Fruit fly (Drosophila melanogaster) whole organism, embryonic: Measurements from ENCODE around the gene Pino.

Source experiments
- ATbp ChIP-seq: fragments of 200-800 bp; sonication (Bioruptor generic); optimal IDR thresholded peaks from 2 replicates; lab custom pipeline; 2017; ENCODE audit warnings: missing biosample characterization, mild to moderate bottlenecking, missing genetic modification characterization, missing genetic modification reagents
- B-H1 ChIP-seq: fragments of 200-800 bp; sonication (Bioruptor generic); IDR thresholded peaks from 3 replicates; pipeline ENCODE4 v1.3.6; 2022; ENCODE audit warnings: missing biosample characterization, missing genetic modification characterization
- Bdp1 ChIP-seq: fragments of 200-800 bp; sonication (Bioruptor generic); optimal IDR thresholded peaks from 3 replicates; lab custom pipeline; 2016; ENCODE audit warnings: missing biosample characterization, missing genetic modification characterization
- CG10321 ChIP-seq: fragments of 200-800 bp; sonication (Bioruptor generic); IDR thresholded peaks from 2 replicates; pipeline ENCODE4 v1.3.6; 2022; ENCODE audit warnings: missing biosample characterization, missing genetic modification characterization
- CG10462 ChIP-seq: fragments of 200-800 bp; sonication (Bioruptor generic); optimal IDR thresholded peaks from 2 replicates; lab custom pipeline; 2016; ENCODE audit warnings: missing biosample characterization, missing genetic modification characterization
- CG13424 ChIP-seq: fragments of 200-800 bp; sonication (Bioruptor generic); optimal IDR thresholded peaks from 2 replicates; lab custom pipeline; 2019; ENCODE audit warnings: missing biosample characterization, mild to moderate bottlenecking, missing genetic modification characterization, moderate library complexity
- CG14014 ChIP-seq: fragments of 200-800 bp; sonication (Bioruptor generic); IDR thresholded peaks from 2 replicates; pipeline ENCODE4 v1.3.6; 2022; ENCODE audit warnings: missing biosample characterization, missing genetic modification characterization
- CG14441 ChIP-seq: fragments of 200-800 bp; sonication (Bioruptor generic); IDR thresholded peaks from 2 replicates; pipeline ENCODE4 v1.3.6; 2022; ENCODE audit warnings: missing biosample characterization, missing genetic modification characterization
- CG14710 ChIP-seq: fragments of 200-800 bp; sonication (Bioruptor generic); optimal IDR thresholded peaks from 3 replicates; lab custom pipeline; 2019; ENCODE audit warnings: missing biosample characterization, mild to moderate bottlenecking, missing genetic modification characterization, moderate library complexity
- CG2889 ChIP-seq: fragments of 200-800 bp; sonication (Bioruptor generic); IDR thresholded peaks from 3 replicates; pipeline ENCODE4 v1.3.6; 2022; ENCODE audit warnings: missing biosample characterization, missing genetic modification characterization
- CG31224 ChIP-seq: fragments of 200-800 bp; sonication (Bioruptor generic); IDR thresholded peaks from 2 replicates; pipeline ENCODE4 v1.3.6; 2022; ENCODE audit warnings: missing biosample characterization, missing genetic modification characterization
- CG33557 ChIP-seq: fragments of 200-800 bp; sonication (Bioruptor generic); optimal IDR thresholded peaks from 2 replicates; lab custom pipeline; 2019; ENCODE audit warnings: missing biosample characterization, mild to moderate bottlenecking, missing genetic modification characterization, moderate library complexity
- CG34422 ChIP-seq: fragments of 200-800 bp; sonication (Bioruptor generic); IDR thresholded peaks from 3 replicates; pipeline ENCODE4 v1.3.6; 2022; ENCODE audit warnings: missing biosample characterization, missing genetic modification characterization
- CG42726 ChIP-seq: fragments of 200-800 bp; sonication (Bioruptor generic); IDR thresholded peaks from 2 replicates; pipeline ENCODE4 v1.3.6; 2022; ENCODE audit warnings: missing biosample characterization, missing genetic modification characterization; ENCODE audit not compliant: partially characterized antibody
- CG6272 ChIP-seq: fragments of 200-800 bp; sonication (Bioruptor generic); IDR thresholded peaks from 2 replicates; pipeline ENCODE4 v1.3.6; 2022; ENCODE audit warnings: missing biosample characterization, missing genetic modification characterization
- CG6813 ChIP-seq: fragments of 200-800 bp; sonication (Bioruptor generic); optimal IDR thresholded peaks from 2 replicates; lab custom pipeline; 2017; ENCODE audit warnings: missing biosample characterization, missing genetic modification characterization, mild to moderate bottlenecking, moderate library complexity, missing genetic modification reagents
- CG7271 ChIP-seq: fragments of 200-800 bp; sonication (Bioruptor generic); optimal IDR thresholded peaks from 2 replicates; lab custom pipeline; 2018; ENCODE audit warnings: missing biosample characterization, mild to moderate bottlenecking, missing genetic modification characterization, moderate library complexity
- CG7745 ChIP-seq: fragments of 200-800 bp; sonication (Bioruptor generic); optimal IDR thresholded peaks from 2 replicates; lab custom pipeline; 2018; ENCODE audit warnings: missing biosample characterization, mild to moderate bottlenecking, missing genetic modification characterization, moderate library complexity
- CG7839 ChIP-seq: fragments of 200-800 bp; sonication (Bioruptor generic); optimal IDR thresholded peaks from 3 replicates; lab custom pipeline; 2018; ENCODE audit warnings: missing biosample characterization, mild to moderate bottlenecking, missing genetic modification characterization, moderate library complexity
- CG7987 ChIP-seq: fragments of 200-800 bp; sonication (Bioruptor generic); optimal IDR thresholded peaks from 2 replicates; lab custom pipeline; 2018; ENCODE audit warnings: missing biosample characterization, mild to moderate bottlenecking, missing genetic modification characterization, moderate library complexity
- CG8089 ChIP-seq: fragments of 200-800 bp; sonication (Bioruptor generic); optimal IDR thresholded peaks from 3 replicates; lab custom pipeline; 2016; ENCODE audit warnings: missing biosample characterization, missing genetic modification characterization
- CG8281 ChIP-seq: fragments of 200-800 bp; sonication (Bioruptor generic); optimal IDR thresholded peaks from 2 replicates; lab custom pipeline; 2018; ENCODE audit warnings: missing biosample characterization, mild to moderate bottlenecking, missing genetic modification characterization, moderate library complexity
- Camta ChIP-seq: fragments of 200-800 bp; sonication (Bioruptor generic); optimal IDR thresholded peaks from 2 replicates; lab custom pipeline; 2016; ENCODE audit warnings: missing biosample characterization, missing genetic modification characterization
- D ChIP-seq, 2 experiments: fragments of 200-800 bp in 1 of 2; fragments of >200 bp in 1 of 2; sonication (Bioruptor generic) in 1 of 2; optimal IDR thresholded peaks; 2 replicates in 1 of 2; 3 replicates in 1 of 2; lab custom pipeline; 2017; ENCODE audit warnings: mild to moderate bottlenecking in 1 of 2, missing biosample characterization in 1 of 2, missing genetic modification characterization in 1 of 2, missing genetic modification reagents in 1 of 2
- Dll ChIP-seq: fragments of 200-800 bp; sonication (Bioruptor generic); IDR thresholded peaks from 4 replicates; pipeline ENCODE4 v1.3.6; 2022; ENCODE audit warnings: missing biosample characterization, missing genetic modification characterization; ENCODE audit not compliant: partially characterized antibody
- HHEX ChIP-seq: fragments of 200-800 bp; sonication (Bioruptor generic); optimal IDR thresholded peaks from 3 replicates; lab custom pipeline; 2017; ENCODE audit warnings: missing biosample characterization, mild to moderate bottlenecking, missing genetic modification characterization, missing genetic modification reagents
- Jarid2 ChIP-seq: fragments of 200-800 bp; sonication (Bioruptor generic); optimal IDR thresholded peaks from 3 replicates; lab custom pipeline; 2017; ENCODE audit warnings: mild to moderate bottlenecking, missing biosample characterization, missing genetic modification reagents, missing genetic modification characterization
- NK7.1 ChIP-seq: fragments of 200-800 bp; sonication (Bioruptor generic); optimal IDR thresholded peaks from 3 replicates; lab custom pipeline; 2016; ENCODE audit warnings: missing biosample characterization, missing genetic modification characterization
- Nf-YC ChIP-seq: fragments of 200-800 bp; optimal IDR thresholded peaks from 3 replicates; lab custom pipeline; 2019; ENCODE audit warnings: missing biosample characterization, mild to moderate bottlenecking, missing genetic modification characterization, moderate library complexity
- NfI ChIP-seq: fragments of 200-800 bp; sonication (Bioruptor generic); optimal IDR thresholded peaks from 3 replicates; lab custom pipeline; 2018; ENCODE audit warnings: missing biosample characterization, mild to moderate bottlenecking, missing genetic modification characterization, moderate library complexity
- aop ChIP-seq: fragments of 200-800 bp; sonication (Bioruptor generic); IDR thresholded peaks from 2 replicates; pipeline ENCODE4 v1.3.6; 2022; ENCODE audit warnings: missing biosample characterization, missing genetic modification characterization
- caup ChIP-seq: fragments of 200-800 bp; sonication (Bioruptor generic); optimal IDR thresholded peaks from 3 replicates; lab custom pipeline; 2017; ENCODE audit warnings: missing biosample characterization, mild to moderate bottlenecking, missing genetic modification characterization, moderate library complexity; ENCODE audit not compliant: severe bottlenecking
- chinmo ChIP-seq: fragments of 200-800 bp; sonication (Bioruptor generic); IDR thresholded peaks from 4 replicates; pipeline ENCODE4 v1.3.6; 2022; ENCODE audit warnings: missing biosample characterization, missing genetic modification characterization; ENCODE audit not compliant: partially characterized antibody
- dimm ChIP-seq: fragments of 200-800 bp; sonication (Bioruptor generic); IDR thresholded peaks from 2 replicates; pipeline ENCODE4 v1.3.6; 2022; ENCODE audit warnings: missing biosample characterization, missing genetic modification characterization
- disco-r ChIP-seq: fragments of 200-800 bp; sonication (Bioruptor generic); optimal IDR thresholded peaks from 2 replicates; lab custom pipeline; 2016; ENCODE audit warnings: missing biosample characterization, missing genetic modification characterization
- en ChIP-seq: fragments of 200-800 bp; sonication (Bioruptor generic); optimal IDR thresholded peaks from 2 replicates; lab custom pipeline; 2016; ENCODE audit warnings: missing biosample characterization, missing genetic modification characterization
- fd3F ChIP-seq: fragments of 200-800 bp; sonication (Bioruptor generic); optimal IDR thresholded peaks from 2 replicates; lab custom pipeline; 2018; ENCODE audit warnings: missing biosample characterization, mild to moderate bottlenecking, missing genetic modification characterization, moderate library complexity
- insv ChIP-seq, 2 experiments: fragments of 200-800 bp; sonication (Bioruptor generic); optimal IDR thresholded peaks; 3 replicates each; lab custom pipeline; 2016 to 2018; ENCODE audit warnings: missing biosample characterization in 2 of 2, missing genetic modification characterization in 2 of 2
- inv ChIP-seq: fragments of 200-800 bp; sonication (Bioruptor generic); IDR thresholded peaks from 2 replicates; pipeline ENCODE4 v1.3.6; 2022; ENCODE audit warnings: missing biosample characterization, missing genetic modification characterization; ENCODE audit not compliant: partially characterized antibody
- nerfin-2 ChIP-seq: fragments of 200-800 bp; sonication (Bioruptor generic); IDR thresholded peaks from 2 replicates; pipeline ENCODE4 v1.3.6; 2022; ENCODE audit warnings: missing biosample characterization, missing genetic modification characterization; ENCODE audit not compliant: partially characterized antibody
- pnt ChIP-seq: fragments of 200-800 bp; sonication (Bioruptor generic); optimal IDR thresholded peaks from 3 replicates; lab custom pipeline; 2016; ENCODE audit warnings: missing biosample characterization, missing genetic modification characterization
- run ChIP-seq: fragments of 200-800 bp; sonication (Bioruptor generic); optimal IDR thresholded peaks from 3 replicates; lab custom pipeline; 2018; ENCODE audit warnings: missing biosample characterization, mild to moderate bottlenecking, missing genetic modification characterization
- schlank ChIP-seq: fragments of 200-800 bp; sonication (Bioruptor generic); optimal IDR thresholded peaks from 2 replicates; lab custom pipeline; 2018; ENCODE audit warnings: missing biosample characterization, mild to moderate bottlenecking, missing genetic modification characterization
- slp2 ChIP-seq: fragments of 200-800 bp; sonication (Bioruptor generic); optimal IDR thresholded peaks from 2 replicates; lab custom pipeline; 2016; ENCODE audit warnings: missing biosample characterization, missing genetic modification characterization
- ssp ChIP-seq: fragments of 200-800 bp; sonication (Bioruptor generic); IDR thresholded peaks from 2 replicates; pipeline ENCODE4 v1.3.6; 2022; ENCODE audit warnings: missing biosample characterization, missing genetic modification characterization
- trh ChIP-seq: fragments of 200-800 bp; sonication (Bioruptor generic); optimal IDR thresholded peaks from 2 replicates; lab custom pipeline; 2016; ENCODE audit warnings: missing biosample characterization, missing genetic modification characterization
- twi ChIP-seq: fragments of 200-800 bp; optimal IDR thresholded peaks from 2 replicates; lab custom pipeline; 2019; ENCODE audit warnings: missing biosample characterization, mild to moderate bottlenecking, missing genetic modification characterization, moderate library complexity
- tx ChIP-seq: fragments of 200-800 bp; sonication (Bioruptor generic); optimal IDR thresholded peaks from 2 replicates; lab custom pipeline; 2016; ENCODE audit warnings: missing biosample characterization, missing genetic modification characterization
- vfl ChIP-seq: fragments of 200-800 bp; sonication (Bioruptor generic); optimal IDR thresholded peaks from 2 replicates; lab custom pipeline; 2016; ENCODE audit warnings: missing biosample characterization, missing genetic modification characterization

The Pino gene

DNA sequence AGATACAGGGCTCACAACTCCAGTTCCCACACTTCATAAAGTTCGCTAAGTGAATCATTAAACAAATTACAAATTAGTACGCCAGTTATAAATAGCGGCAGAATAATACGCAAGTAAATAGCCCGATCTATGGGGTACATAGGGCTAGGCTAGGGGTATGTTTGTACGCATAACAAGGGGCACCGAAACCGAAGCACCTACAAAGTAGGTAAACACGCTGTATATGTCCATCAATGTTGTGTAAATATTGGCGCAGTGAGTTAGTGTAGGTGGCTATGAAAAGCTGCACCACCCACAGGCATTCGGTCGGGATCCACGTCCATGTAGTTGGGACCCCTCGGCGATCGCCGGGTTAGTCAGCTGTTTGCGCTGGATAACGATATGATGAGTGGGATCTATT, 56.6 kb downstream of the Pino start (continued):
- peak; percentile 97 for TF ChIP-seq caup (GFP tag; lab: Kevin White, UChicago)
- peak; percentile 96 for TF ChIP-seq Camta
- peak; percentile 90 for TF ChIP-seq en (GFP tag; lab: Kevin White, UChicago)
- TF ChIP-seq B-H1 (GFP tag; lab: Robert Waterston, UW): peak; percentile 80; the same call in 1 of the 3 replicates
- peak; percentile 87 for TF ChIP-seq pnt
- TF ChIP-seq tx: peak; percentile 85
- TF ChIP-seq ssp (GFP tag; lab: Robert Waterston, UW): peak; percentile 57
- TF ChIP-seq CG33557 (GFP tag; lab: Kevin White, UChicago): peak; percentile 97
- peak; percentile 86 for TF ChIP-seq CG13424 (tag; lab: Kevin White, UChicago)
- peak; percentile 78; the same call in 1 of the 2 replicates for TF ChIP-seq aop (GFP tag; lab: Robert Waterston, UW)
- TF ChIP-seq chinmo (GFP tag; lab: Robert Waterston, UW): no peak
- TF ChIP-seq CG14441: peak; percentile 81
- TF ChIP-seq disco-r (GFP tag; lab: Kevin White, UChicago): peak; percentile 91
- peak; percentile 96 for TF ChIP-seq HHEX (GFP tag; lab: Kevin White, UChicago)
- peak; percentile 80 for TF ChIP-seq NfI
- TF ChIP-seq Dll (GFP tag; lab: Robert Waterston, UW): no peak
- TF ChIP-seq NK7.1 (GFP tag; lab: Kevin White, UChicago): peak; percentile 95
- peak; percentile 50; the same call in 2 of the 3 replicates for TF ChIP-seq CG2889
- peak; percentile 98 for TF ChIP-seq CG6813 (GFP tag; lab: Kevin White, UChicago)
- TF ChIP-seq CG14710: peak; percentile 91
- peak; percentile 42; the same call in 1 of the 3 replicates for TF ChIP-seq CG34422 (GFP tag; lab: Robert Waterston, UW)
- TF ChIP-seq nerfin-2: no peak
- peak; percentile 81; the same call in 1 of the 2 replicates for TF ChIP-seq dimm (GFP tag; lab: Robert Waterston, UW)
- peak; percentile 85 for TF ChIP-seq fd3F (GFP tag; lab: Kevin White, UChicago)
- peak; percentile 62 for TF ChIP-seq vfl (GFP tag; lab: Kevin White, UChicago)
- peak; percentile 85 for TF ChIP-seq slp2
- peak; percentile 89 for TF ChIP-seq CG14014 (GFP tag; lab: Robert Waterston, UW)
- no peak for TF ChIP-seq D (optimal IDR thresholded peaks at IDR 0.05; lab: Kevin White, UChicago)
- TF ChIP-seq D (GFP tag; optimal IDR thresholded peaks at IDR 0.05; lab: Kevin White, UChicago): peak; percentile 96
- TF ChIP-seq CG42726 (GFP tag; lab: Robert Waterston, UW): no peak
- TF ChIP-seq CG6272: no peak
- peak; percentile 98 for TF ChIP-seq CG7987
- TF ChIP-seq CG7271 (tag; lab: Kevin White, UChicago): peak; percentile 90
- peak; percentile 54 to 72 for TF ChIP-seq insv (GFP tag; optimal IDR thresholded peaks at IDR 0.05; lab: Kevin White, UChicago)
- peak; percentile 66 for TF ChIP-seq CG10321 (GFP tag; lab: Robert Waterston, UW)
- peak; percentile 83 for TF ChIP-seq CG7839
- TF ChIP-seq Bdp1: peak; percentile 89
- TF ChIP-seq twi (tag; lab: Kevin White, UChicago): peak; percentile 76
- TF ChIP-seq schlank: peak; percentile 95
- TF ChIP-seq CG8089 (GFP tag; lab: Kevin White, UChicago): peak; percentile 94
- peak; percentile 95 for TF ChIP-seq trh (GFP tag; lab: Kevin White, UChicago)
- peak; percentile 100 for TF ChIP-seq ATbp (GFP tag; lab: Kevin White, UChicago)
- peak; percentile 84 for TF ChIP-seq Jarid2 (GFP tag; lab: Kevin White, UChicago)
- TF ChIP-seq CG7745 (tag; lab: Kevin White, UChicago): peak; percentile 90
- TF ChIP-seq CG31224 (GFP tag; lab: Robert Waterston, UW): peak; percentile 78
- TF ChIP-seq inv (GFP tag; lab: Robert Waterston, UW): no peak
- peak; percentile 90 for TF ChIP-seq CG10462 (GFP tag; lab: Kevin White, UChicago)
- TF ChIP-seq run: peak; percentile 88
- peak; percentile 53 for TF ChIP-seq Nf-YC (tag; lab: Kevin White, UChicago)
- peak; percentile 86 for TF ChIP-seq CG8281 (tag; lab: Kevin White, UChicago)
